Worm (Caenorhabditis elegans) whole organism, late embryonic: ENCODE measurements around the gene ssp-33.

ENCODE experiments used
- ceh-34 ChIP-seq: sonication (generic microtip); optimal IDR thresholded peaks from 2 replicates; lab custom pipeline; 2016; ENCODE audit warnings: mild to moderate bottlenecking, missing genetic modification characterization, missing compliant biosample characterization
- tbx-2 ChIP-seq: sonication (generic microtip); optimal IDR thresholded peaks from 2 replicates; lab custom pipeline; 2016; ENCODE audit warnings: missing genetic modification characterization, missing compliant biosample characterization

DNA sequence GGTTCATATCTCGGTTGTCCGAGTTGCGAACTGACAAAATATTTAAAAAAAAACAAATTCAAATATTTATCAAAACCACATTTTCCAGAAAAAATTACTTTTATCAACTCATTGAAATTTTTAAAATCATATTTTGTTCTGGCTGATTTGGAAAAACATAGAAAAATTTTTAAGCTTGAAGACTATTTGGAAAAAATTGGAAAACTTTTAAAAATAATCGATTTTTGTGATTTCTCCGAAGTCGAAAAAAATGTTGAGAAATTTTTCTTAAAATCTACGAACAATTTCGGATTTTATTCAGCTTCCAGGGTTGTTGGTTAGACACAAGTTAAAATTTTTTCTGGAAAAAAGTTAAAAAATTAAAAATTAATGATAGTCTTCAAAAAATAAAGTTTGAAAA is 25.7 kb downstream of the ssp-33 start, which contains the start of gene Y50E8A.5:
- TF ChIP-seq tbx-2 (tag; lab: Kevin White, UChicago) (no peak), ceh-34 (tag; lab: Kevin White, UChicago) (no peak)
